Worm (Caenorhabditis elegans): ENCODE data around the gene R07E5.17.

R07E5.17 gene

ce11 chrIII:4419117-4419978 is 15.1 kb upstream of the R07E5.17 start, which contains the start of the genes R07E5.7 and cku-80 (continued):
- TF ChIP-seq nhr-28 (tag; optimal IDR thresholded peaks at IDR 0.05), result no peak
- TF ChIP-seq rnt-1 (tag; optimal IDR thresholded peaks at IDR 0.05), result peak; percentile 78
- TF ChIP-seq mdl-1 (tag; optimal IDR thresholded peaks at IDR 0.05), result peak in 1 of 2 experiments; percentile 41
- no peak for TF ChIP-seq alr-1 (tag; optimal IDR thresholded peaks at IDR 0.05; ENCODE audit: borderline replicate concordance)
- TF ChIP-seq pqm-1 (tag; optimal IDR thresholded peaks at IDR 0.05), result no peak
- peak; percentile 51 for TF ChIP-seq lin-13 (GFP tag; optimal IDR thresholded peaks at IDR 0.05)
- no peak for TF ChIP-seq C34B4.2 (tag; optimal IDR thresholded peaks at IDR 0.05)
- peak; percentile 6 to 68 (median 58) for TF ChIP-seq ceh-82 (tag; optimal IDR thresholded peaks at IDR 0.05)
- TF ChIP-seq ama-1 (optimal IDR thresholded peaks at IDR 0.05), result no peak
- no peak for TF ChIP-seq vab-15 (tag; optimal IDR thresholded peaks at IDR 0.05)
- TF ChIP-seq ceh-8 (GFP tag; optimal IDR thresholded peaks at IDR 0.05), result no peak
- TF ChIP-seq fkh-8 (tag; optimal IDR thresholded peaks at IDR 0.05), result peak; percentile 30
- peak; percentile 39; the same call in 1 of the 2 replicates for TF ChIP-seq isw-1 (GFP tag; IDR thresholded peaks at IDR 0.05)
- TF ChIP-seq nhr-77 (tag; optimal IDR thresholded peaks at IDR 0.05), result peak; percentile 24
- peak; percentile 70 for TF ChIP-seq nhr-20 (tag; optimal IDR thresholded peaks at IDR 0.05)
- TF ChIP-seq dsc-1 (tag; optimal IDR thresholded peaks at IDR 0.05), result peak; percentile 40
- peak; percentile 28 for TF ChIP-seq aha-1 (tag; optimal IDR thresholded peaks at IDR 0.05)
- TF ChIP-seq Y116A8C.19 (tag; optimal IDR thresholded peaks at IDR 0.05; ENCODE audit: borderline replicate concordance), result no peak
- no peak for TF ChIP-seq skn-1 (tag; optimal IDR thresholded peaks at IDR 0.05)
- TF ChIP-seq dpl-1 (GFP tag; optimal IDR thresholded peaks at IDR 0.05), result peak; percentile 86 to 91 (median 90)
- no peak for TF ChIP-seq unc-30 (tag; optimal IDR thresholded peaks at IDR 0.05)
- TF ChIP-seq lin-35 (GFP tag; optimal IDR thresholded peaks at IDR 0.05), result peak; percentile 84 to 95
- no peak for TF ChIP-seq hpl-2 (GFP tag; optimal IDR thresholded peaks at IDR 0.05)
- TF ChIP-seq F16B12.6 (tag; optimal IDR thresholded peaks at IDR 0.05), result peak; percentile 96
- TF ChIP-seq hlh-17 (GFP tag; optimal IDR thresholded peaks at IDR 0.05; ENCODE audit: borderline replicate concordance), result no peak
- no peak for TF ChIP-seq unc-62 (GFP tag; optimal IDR thresholded peaks at IDR 0.05)
- no peak for TF ChIP-seq fos-1 (tag; optimal IDR thresholded peaks at IDR 0.05)
- TF ChIP-seq C16A3.4 (tag; optimal IDR thresholded peaks at IDR 0.05), result peak; percentile 70
- no peak for TF ChIP-seq ces-1 (GFP tag; optimal IDR thresholded peaks at IDR 0.05)
- TF ChIP-seq efl-1 (optimal IDR thresholded peaks at IDR 0.05), result peak; percentile 66 to 91
- peak; percentile 90 to 99 for TF ChIP-seq efl-1 (GFP tag; optimal IDR thresholded peaks at IDR 0.05 in 1 of 2)
- TF ChIP-seq unc-98 (GFP tag; IDR thresholded peaks at IDR 0.05), result no peak
- TF ChIP-seq irx-1 (tag; optimal IDR thresholded peaks at IDR 0.05), result peak; percentile 42
- TF ChIP-seq nhr-19 (GFP tag; conservative IDR thresholded peaks at IDR 0.05), result peak; percentile 74
- TF ChIP-seq unc-86 (tag; optimal IDR thresholded peaks at IDR 0.05), result peak; percentile 46
- no peak for TF ChIP-seq efl-3 (GFP tag; optimal IDR thresholded peaks at IDR 0.05)
- TF ChIP-seq mab-9 (GFP tag; IDR thresholded peaks at IDR 0.05), result no peak
- TF ChIP-seq sptf-1 (tag; optimal IDR thresholded peaks at IDR 0.05), result no peak
- peak; percentile 62 for TF ChIP-seq lin-15B (tag; optimal IDR thresholded peaks at IDR 0.05)

ce11 chrIII:4417956-4418355 is 13.7 kb upstream of the R07E5.17 start, which contains the start of the genes R07E5.19 and pdcd-2:
TSS of gene R07E5.19 (minus strand) at chrIII:4418056.
TSS of gene pdcd-2 (minus strand) at chrIII:4418057.
- TF ChIP-seq lsy-2 (tag; optimal IDR thresholded peaks at IDR 0.05), result no peak
- no peak for TF ChIP-seq Y116A8C.19 (tag; optimal IDR thresholded peaks at IDR 0.05; ENCODE audit: borderline replicate concordance)
- TF ChIP-seq efl-1 (optimal IDR thresholded peaks at IDR 0.05), result no peak
- peak in 1 of 2 experiments; percentile 14 for TF ChIP-seq efl-1 (GFP tag; optimal IDR thresholded peaks at IDR 0.05 in 1 of 2)
- TF ChIP-seq grh-1 (GFP tag; IDR thresholded peaks at IDR 0.05), result no peak
- no peak for TF ChIP-seq lir-3 (tag; optimal IDR thresholded peaks at IDR 0.05; ENCODE audit: poor library complexity)
- TF ChIP-seq nhr-85 (tag), result no peak
- no peak for TF ChIP-seq nhr-84 (tag; optimal IDR thresholded peaks at IDR 0.05)
- TF ChIP-seq unc-30 (tag; optimal IDR thresholded peaks at IDR 0.05), result no peak
- TF ChIP-seq ceh-90 (tag; optimal IDR thresholded peaks at IDR 0.05), result no peak

All from whole organism, L1 larva.